Fruit fly (Drosophila melanogaster) Kc167 (cell line): ENCODE measurements around the gene CG14983.

ENCODE experiments used
- Myc ChIP-seq: fragments of >200 bp; optimal IDR thresholded peaks from 2 replicates; lab custom pipeline; 2017; ENCODE audit warnings: missing external identifiers
- psq ChIP-seq: fragments of >200 bp; optimal IDR thresholded peaks from 2 replicates; lab custom pipeline; 2017; ENCODE audit warnings: missing external identifiers

DNA sequence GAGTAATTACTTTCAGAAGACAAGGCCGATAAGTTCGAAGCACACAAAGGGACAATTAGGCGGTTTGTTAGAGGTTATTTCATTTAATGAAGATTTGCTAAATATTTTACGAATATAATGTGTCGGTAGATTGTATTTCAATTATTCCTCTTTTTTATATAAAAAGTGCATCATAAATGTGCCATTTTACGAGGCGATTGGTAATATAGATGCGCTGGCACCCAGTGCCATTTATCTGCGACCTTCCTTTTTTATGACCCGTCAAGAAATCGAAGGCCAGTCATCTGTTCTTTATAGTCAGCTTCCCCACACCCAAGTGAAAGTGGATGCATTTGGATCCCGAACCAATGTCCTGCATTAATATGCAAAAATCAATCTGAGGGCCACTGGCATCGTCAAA lies 21.6 kb downstream of the CG14983 start:
- TF ChIP-seq Myc, result no peak
- no peak for TF ChIP-seq psq (lab: Kevin White, UChicago)
